Fruit fly (Drosophila melanogaster) whole organism, embryonic: Measurements from ENCODE around the gene srl.

Experiments
- Asciz ChIP-seq: fragments of 200-800 bp; sonication (Bioruptor generic); optimal IDR thresholded peaks from 2 replicates; lab custom pipeline; 2017; ENCODE audit warnings: missing biosample characterization, mild to moderate bottlenecking, missing genetic modification characterization, missing genetic modification reagents
- B-H2 ChIP-seq: fragments of 200-800 bp; sonication (Bioruptor generic); optimal IDR thresholded peaks from 2 replicates; lab custom pipeline; 2018; ENCODE audit warnings: missing biosample characterization, mild to moderate bottlenecking, missing genetic modification characterization
- BEAF-32 ChIP-seq: fragments of 200-800 bp; sonication (Bioruptor generic); optimal IDR thresholded peaks from 3 replicates; lab custom pipeline; 2017; ENCODE audit warnings: missing biosample characterization, missing genetic modification characterization, mild to moderate bottlenecking, moderate library complexity, missing genetic modification reagents
- Blimp-1 ChIP-seq: fragments of 200-800 bp; sonication (Bioruptor generic); optimal IDR thresholded peaks from 3 replicates; lab custom pipeline; 2018; ENCODE audit warnings: missing biosample characterization, missing genetic modification characterization, mild to moderate bottlenecking, moderate library complexity, missing genetic modification reagents
- CG10209 ChIP-seq: fragments of 200-800 bp; sonication (Bioruptor generic); optimal IDR thresholded peaks from 3 replicates; lab custom pipeline; 2017; ENCODE audit warnings: missing biosample characterization, mild to moderate bottlenecking, missing genetic modification characterization, missing genetic modification reagents
- CG11456 ChIP-seq: fragments of 200-800 bp; sonication (Bioruptor generic); IDR thresholded peaks from 3 replicates; pipeline ENCODE4 v1.3.6; 2022; ENCODE audit warnings: missing biosample characterization, missing genetic modification characterization
- CG12104 ChIP-seq: fragments of 200-800 bp; sonication (Bioruptor generic); optimal IDR thresholded peaks from 3 replicates; lab custom pipeline; 2016; ENCODE audit warnings: missing biosample characterization, missing genetic modification characterization
- CG12659 ChIP-seq: fragments of 200-800 bp; sonication (Bioruptor generic); optimal IDR thresholded peaks from 3 replicates; lab custom pipeline; 2017; ENCODE audit warnings: mild to moderate bottlenecking, missing biosample characterization, missing genetic modification reagents, missing genetic modification characterization
- CG12942 ChIP-seq: fragments of 200-800 bp; sonication (Bioruptor generic); optimal IDR thresholded peaks from 3 replicates; lab custom pipeline; 2016; ENCODE audit warnings: missing biosample characterization, missing genetic modification characterization
- CG14014 ChIP-seq: fragments of 200-800 bp; sonication (Bioruptor generic); IDR thresholded peaks from 2 replicates; pipeline ENCODE4 v1.3.6; 2022; ENCODE audit warnings: missing biosample characterization, missing genetic modification characterization
- CG14441 ChIP-seq: fragments of 200-800 bp; sonication (Bioruptor generic); IDR thresholded peaks from 2 replicates; pipeline ENCODE4 v1.3.6; 2022; ENCODE audit warnings: missing biosample characterization, missing genetic modification characterization
- CG14965 ChIP-seq: fragments of 200-800 bp; sonication (Bioruptor generic); optimal IDR thresholded peaks from 2 replicates; lab custom pipeline; 2016; ENCODE audit warnings: missing biosample characterization, missing genetic modification characterization, borderline replicate concordance
- CG15514 ChIP-seq: fragments of 200-800 bp; sonication (Bioruptor generic); optimal IDR thresholded peaks from 3 replicates; lab custom pipeline; 2017; ENCODE audit warnings: missing biosample characterization, missing genetic modification characterization, mild to moderate bottlenecking, moderate library complexity, missing genetic modification reagents
- CG16813 ChIP-seq: fragments of 200-800 bp; sonication (Bioruptor generic); IDR thresholded peaks from 3 replicates; pipeline ENCODE4 v1.3.6; 2022; ENCODE audit warnings: missing biosample characterization, missing genetic modification characterization; ENCODE audit not compliant: partially characterized antibody
- CG3407 ChIP-seq: fragments of 200-800 bp; sonication (Bioruptor generic); optimal IDR thresholded peaks from 2 replicates; lab custom pipeline; 2018; ENCODE audit warnings: missing biosample characterization, mild to moderate bottlenecking, missing genetic modification characterization
- CG34224 ChIP-seq: fragments of 200-800 bp; sonication (Bioruptor generic); IDR thresholded peaks from 3 replicates; pipeline ENCODE4 v1.3.6; 2022; ENCODE audit warnings: missing biosample characterization, missing genetic modification characterization; ENCODE audit not compliant: partially characterized antibody
- CG4328 ChIP-seq: fragments of 200-800 bp; sonication (Bioruptor generic); optimal IDR thresholded peaks from 3 replicates; lab custom pipeline; 2017; ENCODE audit warnings: missing biosample characterization, missing genetic modification reagents, missing genetic modification characterization
- CG4424 ChIP-seq: fragments of 200-800 bp; sonication (Bioruptor generic); optimal IDR thresholded peaks from 3 replicates; lab custom pipeline; 2016; ENCODE audit warnings: missing biosample characterization, missing genetic modification characterization
- CG6272 ChIP-seq: fragments of 200-800 bp; sonication (Bioruptor generic); IDR thresholded peaks from 2 replicates; pipeline ENCODE4 v1.3.6; 2022; ENCODE audit warnings: missing biosample characterization, missing genetic modification characterization
- CG7556 ChIP-seq: fragments of 200-800 bp; sonication (Bioruptor generic); optimal IDR thresholded peaks from 2 replicates; lab custom pipeline; 2017; ENCODE audit warnings: missing biosample characterization, mild to moderate bottlenecking, missing genetic modification characterization
- CG7745 ChIP-seq: fragments of 200-800 bp; sonication (Bioruptor generic); optimal IDR thresholded peaks from 2 replicates; lab custom pipeline; 2018; ENCODE audit warnings: missing biosample characterization, mild to moderate bottlenecking, missing genetic modification characterization, moderate library complexity
- CG8924 ChIP-seq: fragments of 200-800 bp; optimal IDR thresholded peaks from 3 replicates; lab custom pipeline; 2019; ENCODE audit warnings: missing biosample characterization, mild to moderate bottlenecking, missing genetic modification characterization, moderate library complexity
- CG9437 ChIP-seq: fragments of 200-800 bp; sonication (Bioruptor generic); optimal IDR thresholded peaks from 2 replicates; lab custom pipeline; 2018; ENCODE audit warnings: missing biosample characterization, mild to moderate bottlenecking, missing genetic modification characterization
- CrebB ChIP-seq: fragments of 200-800 bp; sonication (Bioruptor generic); optimal IDR thresholded peaks from 3 replicates; lab custom pipeline; 2018; ENCODE audit warnings: missing biosample characterization, mild to moderate bottlenecking, missing genetic modification characterization
- D ChIP-seq, 2 experiments: fragments of 200-800 bp in 1 of 2; fragments of >200 bp in 1 of 2; sonication (Bioruptor generic) in 1 of 2; optimal IDR thresholded peaks; 2 replicates in 1 of 2; 3 replicates in 1 of 2; lab custom pipeline; 2017; ENCODE audit warnings: mild to moderate bottlenecking in 1 of 2, missing biosample characterization in 1 of 2, missing genetic modification characterization in 1 of 2, missing genetic modification reagents in 1 of 2
- Drgx ChIP-seq: fragments of 200-800 bp; sonication (Bioruptor generic); IDR thresholded peaks from 2 replicates; pipeline ENCODE4 v1.3.6; 2022; ENCODE audit warnings: missing biosample characterization, missing genetic modification characterization
- E2f1 ChIP-seq: fragments of 200-800 bp; sonication (Bioruptor generic); IDR thresholded peaks from 2 replicates; pipeline ENCODE4 v1.3.6; 2022; ENCODE audit warnings: missing biosample characterization, missing genetic modification characterization
- Fer1 ChIP-seq: fragments of 200-800 bp; sonication (Bioruptor generic); optimal IDR thresholded peaks from 2 replicates; lab custom pipeline; 2017; ENCODE audit warnings: missing biosample characterization, mild to moderate bottlenecking, missing genetic modification characterization
- NC2α ChIP-seq: fragments of 200-800 bp; sonication (Bioruptor generic); optimal IDR thresholded peaks from 2 replicates; lab custom pipeline; 2016; ENCODE audit warnings: missing biosample characterization, missing genetic modification characterization
- NC2β ChIP-seq: fragments of 200-800 bp; sonication (Bioruptor generic); optimal IDR thresholded peaks from 2 replicates; lab custom pipeline; 2016; ENCODE audit warnings: missing biosample characterization, missing genetic modification characterization
- Poxn ChIP-seq: fragments of 200-800 bp; sonication (Bioruptor generic); IDR thresholded peaks from 2 replicates; pipeline ENCODE4 v1.3.6; 2022; ENCODE audit warnings: missing biosample characterization, missing genetic modification characterization
- Rx ChIP-seq: fragments of 200-800 bp; sonication (Bioruptor generic); IDR thresholded peaks from 2 replicates; pipeline ENCODE4 v1.3.6; 2022; ENCODE audit warnings: missing biosample characterization, missing genetic modification characterization
- Sin3A ChIP-seq: fragments of >200 bp; optimal IDR thresholded peaks from 2 replicates; lab custom pipeline; 2018
- chif ChIP-seq, 2 experiments: fragments of 200-800 bp; sonication (Bioruptor generic); optimal IDR thresholded peaks; 3 replicates each; lab custom pipeline; 2016; ENCODE audit warnings: missing biosample characterization in 2 of 2, missing genetic modification characterization in 2 of 2
- dan ChIP-seq: fragments of 200-800 bp; sonication (Bioruptor generic); IDR thresholded peaks from 2 replicates; pipeline ENCODE4 v1.3.6; 2022; ENCODE audit warnings: missing biosample characterization, missing genetic modification characterization
- gem ChIP-seq: fragments of 200-800 bp; sonication (Bioruptor generic); optimal IDR thresholded peaks from 2 replicates; lab custom pipeline; 2019; ENCODE audit warnings: missing biosample characterization, mild to moderate bottlenecking, missing genetic modification characterization, moderate library complexity
- jing ChIP-seq: fragments of 200-800 bp; sonication (Bioruptor generic); optimal IDR thresholded peaks from 2 replicates; lab custom pipeline; 2018; ENCODE audit warnings: missing biosample characterization, mild to moderate bottlenecking, missing genetic modification characterization
- ken ChIP-seq: fragments of 200-800 bp; sonication (Bioruptor generic); IDR thresholded peaks from 3 replicates; pipeline ENCODE4 v1.3.6; 2022; ENCODE audit warnings: missing biosample characterization, missing genetic modification characterization
- mld ChIP-seq: fragments of 200-800 bp; sonication (Bioruptor generic); IDR thresholded peaks from 3 replicates; pipeline ENCODE4 v1.3.6; 2022; ENCODE audit warnings: missing biosample characterization, missing genetic modification characterization; ENCODE audit not compliant: partially characterized antibody
- pb ChIP-seq: fragments of 200-800 bp; sonication (Bioruptor generic); optimal IDR thresholded peaks from 3 replicates; lab custom pipeline; 2016; ENCODE audit warnings: missing biosample characterization, missing genetic modification characterization
- pfk ChIP-seq: fragments of 200-800 bp; sonication (Bioruptor generic); optimal IDR thresholded peaks from 2 replicates; lab custom pipeline; 2018; ENCODE audit warnings: missing biosample characterization, mild to moderate bottlenecking, missing genetic modification characterization, moderate library complexity
- ro ChIP-seq: fragments of 200-800 bp; sonication (Bioruptor generic); IDR thresholded peaks from 2 replicates; pipeline ENCODE4 v1.3.6; 2022; ENCODE audit warnings: missing biosample characterization, missing genetic modification characterization
- sens-2 ChIP-seq: fragments of 200-800 bp; sonication (Bioruptor generic); IDR thresholded peaks from 2 replicates; pipeline ENCODE4 v1.3.6; 2022; ENCODE audit warnings: missing biosample characterization, missing genetic modification characterization
- slou ChIP-seq: fragments of 200-800 bp; sonication (Bioruptor generic); optimal IDR thresholded peaks from 3 replicates; lab custom pipeline; 2016; ENCODE audit warnings: missing biosample characterization, missing genetic modification characterization
- sob ChIP-seq: fragments of 200-800 bp; sonication (Bioruptor generic); IDR thresholded peaks from 2 replicates; pipeline ENCODE4 v1.3.6; 2022; ENCODE audit warnings: missing biosample characterization, missing genetic modification characterization
- tap ChIP-seq: fragments of 200-800 bp; optimal IDR thresholded peaks from 3 replicates; lab custom pipeline; 2019; ENCODE audit warnings: missing biosample characterization, mild to moderate bottlenecking, missing genetic modification characterization, moderate library complexity
- unpg ChIP-seq: fragments of 200-800 bp; sonication (Bioruptor generic); optimal IDR thresholded peaks from 3 replicates; lab custom pipeline; 2018; ENCODE audit warnings: missing biosample characterization, mild to moderate bottlenecking, missing genetic modification characterization, moderate library complexity
- zen ChIP-seq: fragments of 200-800 bp; sonication (Bioruptor generic); optimal IDR thresholded peaks from 3 replicates; lab custom pipeline; 2018; ENCODE audit warnings: missing biosample characterization, mild to moderate bottlenecking, missing genetic modification characterization, moderate library complexity
- zen2 ChIP-seq: fragments of 200-800 bp; sonication (Bioruptor generic); IDR thresholded peaks from 3 replicates; pipeline ENCODE4 v1.3.6; 2022; ENCODE audit warnings: missing biosample characterization, missing genetic modification characterization; ENCODE audit not compliant: partially characterized antibody
- zfh2 ChIP-seq: fragments of 200-800 bp; sonication (Bioruptor generic); optimal IDR thresholded peaks from 2 replicates; lab custom pipeline; 2016; ENCODE audit warnings: missing biosample characterization, missing genetic modification characterization

The srl gene

DNA sequence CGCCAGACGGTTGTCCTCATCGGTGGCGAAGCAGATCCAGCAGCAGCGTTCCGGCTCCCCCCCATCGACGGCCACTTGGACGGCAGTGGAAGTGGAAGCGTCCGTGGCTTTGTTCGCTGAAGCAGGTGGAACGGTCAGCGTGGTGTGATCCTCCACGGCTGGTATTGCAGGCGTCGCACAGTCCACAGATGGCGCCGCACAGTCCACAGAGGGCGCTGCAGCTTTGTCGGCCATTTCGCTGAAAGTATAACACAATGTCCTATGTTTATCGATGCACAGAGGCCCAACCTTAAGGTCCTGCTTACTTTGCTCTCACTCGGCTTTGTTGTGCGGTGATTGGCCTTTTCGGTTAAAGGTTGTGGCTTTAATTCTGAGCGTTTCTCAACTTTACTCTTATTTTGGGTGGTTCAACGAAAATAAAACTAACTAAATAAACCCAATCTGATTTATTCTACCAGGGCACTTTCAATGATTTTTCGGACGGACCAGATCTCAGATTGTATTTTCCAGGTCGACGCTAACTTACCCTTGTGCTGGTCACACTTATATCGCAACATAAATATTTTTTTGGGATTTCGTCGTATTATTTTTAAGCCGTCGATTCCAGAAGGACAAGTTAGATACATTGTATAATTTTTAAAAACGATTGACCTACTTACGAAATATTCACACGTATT lies 31.6 kb downstream of the srl start, which contains the start of gene CG9855 (continued):
- no peak for TF ChIP-seq CrebB (tag; lab: Kevin White, UChicago)
- no peak for TF ChIP-seq CG12104 (GFP tag; lab: Kevin White, UChicago)
- TF ChIP-seq NC2β (GFP tag; lab: Kevin White, UChicago): no peak
- peak; percentile 34 for TF ChIP-seq Blimp-1 (GFP tag; lab: Kevin White, UChicago)
- peak; percentile 62 for TF ChIP-seq CG15514 (GFP tag; lab: Kevin White, UChicago)
- TF ChIP-seq CG12659: peak; percentile 68
- TF ChIP-seq gem (tag; lab: Kevin White, UChicago): no peak
- TF ChIP-seq jing: no peak
- TF ChIP-seq CG34224 (GFP tag; lab: Robert Waterston, UW): 0 out of 3 replicates have a peak, but pooled peaks have one; percentile 33
- TF ChIP-seq unpg: no peak
- no peak for TF ChIP-seq CG4328 (GFP tag; lab: Kevin White, UChicago)
- TF ChIP-seq dan (GFP tag; lab: Robert Waterston, UW): no peak
- TF ChIP-seq zen (tag; lab: Kevin White, UChicago): no peak
- TF ChIP-seq CG7745 (tag; lab: Kevin White, UChicago): no peak
- no peak for TF ChIP-seq CG7556 (GFP tag; lab: Kevin White, UChicago)
- TF ChIP-seq B-H2 (GFP tag; lab: Kevin White, UChicago): no peak
- TF ChIP-seq CG14965 (GFP tag; lab: Kevin White, UChicago): no peak
- no peak for TF ChIP-seq Asciz (GFP tag; lab: Kevin White, UChicago)
- TF ChIP-seq sens-2 (GFP tag; lab: Robert Waterston, UW): no peak
- peak; percentile 18 for TF ChIP-seq Sin3A
- TF ChIP-seq CG6272: no peak
- peak; percentile 59 for TF ChIP-seq BEAF-32
- TF ChIP-seq zen2 (GFP tag; lab: Robert Waterston, UW): no peak
- TF ChIP-seq zfh2: no peak
- no peak for TF ChIP-seq chif (GFP tag; optimal IDR thresholded peaks at IDR 0.05; lab: Kevin White, UChicago)
- TF ChIP-seq sob (GFP tag; lab: Robert Waterston, UW): no peak
- TF ChIP-seq CG12942 (GFP tag; lab: Kevin White, UChicago): no peak
- no peak for TF ChIP-seq CG4424
- no peak for TF ChIP-seq pb
- TF ChIP-seq Poxn (GFP tag; lab: Robert Waterston, UW): no peak
- no peak for TF ChIP-seq pfk (GFP tag; lab: Kevin White, UChicago)
- peak; percentile 39 for TF ChIP-seq CG8924 (tag; lab: Kevin White, UChicago)
- no peak for TF ChIP-seq CG14441 (GFP tag; lab: Robert Waterston, UW)
- TF ChIP-seq mld (GFP tag; lab: Robert Waterston, UW): no peak
- no peak for TF ChIP-seq tap (tag; lab: Kevin White, UChicago)
- no peak for TF ChIP-seq E2f1 (GFP tag; lab: Robert Waterston, UW)
- TF ChIP-seq Drgx (GFP tag; lab: Robert Waterston, UW): no peak
- TF ChIP-seq D (optimal IDR thresholded peaks at IDR 0.05; lab: Kevin White, UChicago): no peak
- no peak for TF ChIP-seq D (GFP tag; optimal IDR thresholded peaks at IDR 0.05; lab: Kevin White, UChicago)
- no peak for TF ChIP-seq CG10209 (GFP tag; lab: Kevin White, UChicago)
- no peak for TF ChIP-seq ro (GFP tag; lab: Robert Waterston, UW)
- TF ChIP-seq CG11456 (GFP tag; lab: Robert Waterston, UW): no peak
- no peak for TF ChIP-seq NC2α
- TF ChIP-seq CG9437 (GFP tag; lab: Kevin White, UChicago): no peak
- no peak for TF ChIP-seq ken (GFP tag; lab: Robert Waterston, UW)
- TF ChIP-seq CG14014: no peak
- no peak for TF ChIP-seq CG16813 (GFP tag; lab: Robert Waterston, UW)
- no peak for TF ChIP-seq CG3407 (GFP tag; lab: Kevin White, UChicago)
- no peak for TF ChIP-seq slou
- TF ChIP-seq Fer1: peak; percentile 8
- no peak for TF ChIP-seq Rx
